Worm (Caenorhabditis elegans) whole organism, L1 larva: Measurements from ENCODE around the gene suds-3.

ENCODE experiments used
- ama-1 ChIP-seq: fragments of 150-350 bp; optimal IDR thresholded peaks from 2 replicates; lab custom pipeline; 2014
- ceh-82 ChIP-seq, 3 experiments: fragments of 150-350 bp in 1 of 3; sonication (generic microtip) in 2 of 3; optimal IDR thresholded peaks; 2 replicates each; lab custom pipeline; 2014 to 2017; ENCODE audit warnings: missing biosample characterization in 3 of 3, missing genetic modification characterization in 3 of 3
- fos-1 ChIP-seq: fragments of 150-350 bp; optimal IDR thresholded peaks from 2 replicates; lab custom pipeline; 2014; ENCODE audit warnings: missing biosample characterization, missing genetic modification characterization
- irx-1 ChIP-seq: sonication (generic microtip); optimal IDR thresholded peaks from 2 replicates; lab custom pipeline; 2016; ENCODE audit warnings: missing genetic modification characterization, missing compliant biosample characterization
- mab-9 ChIP-seq: fragments of 200-800 bp; sonication (Bioruptor generic); IDR thresholded peaks from 2 replicates; pipeline ENCODE4 v1.3.6; 2022; ENCODE audit warnings: missing genetic modification reagents, missing genetic modification characterization, missing compliant biosample characterization
- mdl-1 ChIP-seq, 2 experiments: fragments of 150-350 bp; optimal IDR thresholded peaks; 2 replicates each; lab custom pipeline; 2014 to 2017; ENCODE audit warnings: missing biosample characterization in 2 of 2, missing genetic modification characterization in 2 of 2, inconsistent platforms in 1 of 2
- mep-1 ChIP-seq: fragments of 150-350 bp; optimal IDR thresholded peaks from 2 replicates; lab custom pipeline; 2014; ENCODE audit warnings: missing biosample characterization, missing genetic modification characterization
- nhr-90 ChIP-seq: sonication (generic microtip); optimal IDR thresholded peaks from 2 replicates; lab custom pipeline; 2016; ENCODE audit warnings: mild to moderate bottlenecking, missing genetic modification characterization, missing compliant biosample characterization; ENCODE audit not compliant: poor library complexity
- pqm-1 ChIP-seq: sonication (generic microtip); optimal IDR thresholded peaks from 3 replicates; lab custom pipeline; 2017; ENCODE audit warnings: missing biosample characterization, missing genetic modification characterization
- tbx-2 ChIP-seq: sonication (generic microtip); optimal IDR thresholded peaks from 2 replicates; lab custom pipeline; 2016; ENCODE audit warnings: missing genetic modification characterization, missing compliant biosample characterization
- unc-62 ChIP-seq: fragments of 150-350 bp; optimal IDR thresholded peaks from 2 replicates; lab custom pipeline; 2014; ENCODE audit warnings: missing biosample characterization, missing genetic modification reagents, missing genetic modification characterization
- unc-98 ChIP-seq: fragments of 200-800 bp; sonication (Bioruptor generic); IDR thresholded peaks from 2 replicates; pipeline ENCODE4 v1.3.6; 2022; ENCODE audit warnings: missing genetic modification characterization, missing compliant biosample characterization

- TF ChIP-seq unc-62 (GFP tag; lab: Kevin White, UChicago) (no peak), tbx-2 (no peak), ama-1 (lab: Kevin White, UChicago) (no peak), nhr-90 (tag; lab: Kevin White, UChicago) (no peak), mdl-1 (tag; optimal IDR thresholded peaks at IDR 0.05; lab: Kevin White, UChicago) (no peak), fos-1 (tag; lab: Kevin White, UChicago) (no peak), mep-1 (no peak), irx-1 (tag; lab: Kevin White, UChicago) (no peak), unc-98 (GFP tag; lab: Robert Waterston, UW) (no peak), mab-9 (GFP tag; lab: Robert Waterston, UW) (no peak), pqm-1 (tag; lab: Kevin White, UChicago) (no peak), ceh-82 (tag; optimal IDR thresholded peaks at IDR 0.05; lab: Kevin White, UChicago) (no peak)
Measured at ce11 chrV:9901119-9901518, 29.7 kb upstream of the suds-3 start.
